Fruit fly (Drosophila melanogaster): ENCODE measurements around the gene CG45064.
A peak's percentile ranks its signal among the peaks of the same experiment; 100 is the strongest.

Gene CG45064

DNA sequence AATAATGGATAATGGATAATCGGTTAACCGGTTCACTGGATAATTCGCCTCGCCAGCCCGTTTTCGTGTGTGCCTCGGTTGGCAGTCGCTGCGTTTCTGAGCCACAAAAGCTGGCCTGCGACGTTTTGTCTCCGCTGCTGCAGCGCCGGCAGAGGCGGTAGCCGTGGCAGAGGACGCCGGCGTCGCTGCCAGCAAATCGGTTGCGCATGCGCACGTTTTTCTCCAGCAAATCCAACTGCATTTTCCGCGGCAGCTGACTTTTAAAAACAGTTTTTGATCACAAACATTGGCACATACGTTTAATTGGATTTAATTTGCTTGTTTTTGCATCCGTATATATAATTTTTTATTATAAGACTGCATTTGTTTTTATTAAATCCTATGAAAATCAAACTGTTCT lies 14.4 kb upstream of the CG45064 start, which contains the start of gene CG9514:
Gene CG9514, minus strand, starts transcription at position 101 of the 400 bp plus-strand sequence.
- TF ChIP-seq noc (tag; optimal IDR thresholded peaks at IDR 0.05), result no peak

DNA sequence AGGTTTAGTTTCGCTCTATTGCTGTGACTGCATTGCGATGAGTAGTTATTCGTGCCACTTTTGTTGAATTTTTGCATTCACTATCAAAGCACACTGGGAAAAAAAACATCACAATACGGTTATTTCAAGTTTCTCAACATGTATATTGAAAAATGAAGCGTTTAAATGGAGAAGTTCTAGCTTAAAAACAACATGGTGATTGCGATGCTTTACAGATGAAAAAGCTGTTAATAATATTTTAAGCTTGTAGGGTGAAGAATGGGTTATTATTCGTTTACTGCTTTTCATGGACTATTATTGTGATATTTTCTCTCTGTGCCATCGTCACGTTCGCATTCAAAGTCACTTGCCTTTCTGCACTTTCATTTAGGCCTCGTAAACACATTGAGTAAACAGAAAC lies 13.9 kb upstream of the CG45064 start:
- no peak for TF ChIP-seq noc (tag; optimal IDR thresholded peaks at IDR 0.05)

- no peak for TF ChIP-seq noc (tag; optimal IDR thresholded peaks at IDR 0.05)
Observed at dm6 chrX:14893872-14894271, 11.5 kb upstream of the CG45064 start.

DNA sequence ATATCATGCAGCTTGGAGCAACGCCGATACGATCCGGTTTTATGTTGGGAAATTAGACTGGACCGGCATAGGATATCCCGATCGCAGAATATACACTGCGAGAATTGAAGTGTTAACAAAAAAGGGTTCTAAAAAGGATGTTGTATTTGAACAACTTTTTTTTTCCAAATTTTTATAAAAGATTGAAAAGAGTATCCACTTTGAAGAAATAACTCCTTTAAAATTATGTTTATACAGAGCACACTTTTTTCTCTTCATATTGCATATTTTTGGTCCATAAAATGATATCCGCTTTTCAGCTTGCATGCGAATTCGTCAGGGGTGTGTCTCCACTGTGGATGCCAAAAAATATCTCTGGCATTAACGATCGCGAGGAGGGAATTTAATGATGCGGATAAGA lies 9.9 kb upstream of the CG45064 start:
- no peak for TF ChIP-seq noc (tag; optimal IDR thresholded peaks at IDR 0.05)

dm6 chrX:14885554-14885953 lies 3.2 kb upstream of the CG45064 start:
- TF ChIP-seq noc (tag; optimal IDR thresholded peaks at IDR 0.05), result no peak

- TF ChIP-seq noc (tag; optimal IDR thresholded peaks at IDR 0.05), result no peak
Observed at dm6 chrX:14883993-14884392, 1.6 kb upstream of the CG45064 start.

dm6 chrX:14878917-14879316 lies 3.5 kb downstream of the CG45064 start:
- TF ChIP-seq noc (tag; optimal IDR thresholded peaks at IDR 0.05), result no peak

DNA sequence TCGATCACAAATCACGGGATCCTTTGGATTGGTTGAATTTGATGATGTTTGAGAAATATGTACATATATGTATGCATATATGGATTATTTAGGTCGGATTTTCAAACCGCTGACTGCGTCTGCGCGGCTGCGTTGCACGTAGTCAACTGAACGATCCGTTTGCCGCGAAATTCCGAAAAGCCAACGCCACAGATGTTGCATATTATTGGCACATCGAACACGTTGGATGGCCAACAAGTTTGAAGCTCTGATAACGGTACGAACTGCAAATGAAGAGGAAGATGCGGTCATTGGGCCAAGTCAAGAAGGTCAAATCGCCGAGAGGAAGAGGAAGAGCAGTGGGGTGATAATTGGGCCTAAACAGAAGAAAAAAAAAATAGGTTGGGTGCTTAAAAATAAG lies 11.4 kb downstream of the CG45064 start, which contains the start of gene CG9518:
Gene CG9518, minus strand, starts transcription at position 154 of the 400 bp plus-strand sequence.
- no peak for TF ChIP-seq noc (tag; optimal IDR thresholded peaks at IDR 0.05)

DNA sequence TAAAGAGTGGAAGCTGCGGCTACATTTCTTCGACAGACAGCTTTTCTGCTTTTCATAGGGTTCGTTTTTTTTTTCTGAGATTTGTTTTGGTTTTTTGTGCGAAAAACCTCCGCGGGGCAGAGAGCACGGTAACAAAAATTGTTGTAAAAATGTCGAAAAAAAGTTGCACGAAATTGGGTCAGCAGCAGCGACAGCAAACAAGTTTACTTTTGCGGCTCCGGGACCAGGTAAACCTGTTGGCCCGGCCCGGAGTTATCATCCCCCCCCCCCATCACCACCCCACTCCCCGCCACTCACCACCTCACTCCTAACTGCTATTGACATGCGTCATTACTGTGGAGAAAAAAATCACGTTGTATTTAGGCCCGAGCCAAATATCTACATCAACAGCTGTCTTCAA lies 14.0 kb downstream of the CG45064 start:
- TF ChIP-seq noc (tag; optimal IDR thresholded peaks at IDR 0.05), result no peak

DNA sequence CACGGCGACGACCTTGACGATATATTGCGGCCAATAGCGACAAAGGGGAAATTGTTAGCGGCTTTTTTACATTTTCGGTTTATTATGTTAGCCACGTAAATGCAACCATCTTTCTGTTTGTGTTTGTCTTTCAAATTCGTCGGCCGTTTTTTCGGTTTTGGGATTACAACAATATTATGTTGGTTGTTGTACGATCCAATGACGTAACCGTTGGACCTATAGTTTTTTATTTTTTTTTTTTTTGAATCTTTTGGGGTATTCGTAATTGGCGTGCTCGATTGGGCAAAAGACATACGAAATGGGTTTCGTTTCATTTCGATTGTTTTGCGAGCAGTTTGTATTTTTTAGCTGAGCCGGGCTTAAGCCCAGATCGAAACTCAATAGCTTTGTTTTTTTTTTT lies 15.5 kb downstream of the CG45064 start:
- TF ChIP-seq noc (tag; optimal IDR thresholded peaks at IDR 0.05), result no peak

DNA sequence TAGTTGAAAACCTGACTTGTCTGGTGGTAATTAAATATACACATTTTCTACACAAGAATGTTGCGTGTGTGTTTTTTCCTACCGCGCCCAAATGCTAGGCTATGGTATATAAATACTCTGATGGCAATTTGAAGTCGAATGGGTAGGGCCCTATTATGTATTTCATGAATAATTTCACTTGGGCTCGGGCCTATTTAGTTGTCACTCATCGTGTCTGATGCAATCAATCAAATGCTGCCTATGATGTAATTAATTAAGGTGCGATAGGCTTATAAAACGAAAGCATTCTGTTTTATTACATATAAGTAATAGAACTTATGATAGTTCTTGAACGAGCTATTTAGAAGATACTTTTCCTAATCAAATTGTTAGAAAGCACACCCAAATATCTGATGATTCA lies 19.9 kb downstream of the CG45064 start:
- TF ChIP-seq noc (tag; optimal IDR thresholded peaks at IDR 0.05), result no peak

DNA sequence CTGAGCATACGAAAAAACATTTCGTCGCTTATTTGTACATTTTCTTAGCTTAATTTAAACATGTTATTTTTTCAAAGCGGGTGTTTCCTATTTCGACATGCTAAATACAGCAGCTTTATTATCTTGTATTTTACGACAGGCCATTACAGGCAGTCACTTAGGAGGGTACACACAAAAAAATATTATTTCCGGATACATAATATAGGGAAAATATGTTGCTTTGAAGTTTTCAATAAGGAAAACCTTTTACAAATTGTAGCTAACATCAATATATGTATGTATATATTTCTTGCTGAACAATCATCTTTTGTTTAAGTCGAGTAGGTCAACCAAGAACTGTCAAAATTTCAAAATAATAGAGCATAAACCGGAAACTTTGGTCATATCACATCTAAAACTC lies 23.4 kb downstream of the CG45064 start, which contains the start of gene CG46399:
Gene CG46399, plus strand, starts transcription at position 301 of the 400 bp plus-strand sequence.
- no peak for TF ChIP-seq noc (tag; optimal IDR thresholded peaks at IDR 0.05)

DNA sequence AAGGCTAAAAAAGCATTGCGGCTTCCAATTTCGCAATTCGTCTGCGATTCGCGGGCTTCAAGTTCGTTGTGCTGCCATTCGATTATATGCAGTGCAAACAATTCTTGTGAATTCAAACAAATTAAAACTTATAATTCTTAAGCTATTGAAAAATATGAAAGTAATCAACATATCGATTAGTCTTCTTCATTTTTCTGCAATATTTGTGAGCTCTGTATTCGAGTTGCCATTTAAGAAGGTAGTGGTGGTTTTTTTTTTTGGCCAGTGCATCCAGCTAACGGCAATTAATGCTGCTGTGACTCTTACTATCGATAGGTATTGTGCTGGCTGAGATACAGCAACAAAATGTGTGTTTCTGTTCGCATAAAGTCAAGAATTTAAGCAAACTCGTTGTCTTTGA lies 24.5 kb downstream of the CG45064 start:
- no peak for TF ChIP-seq noc (tag; optimal IDR thresholded peaks at IDR 0.05)

- no peak for TF ChIP-seq noc (tag; optimal IDR thresholded peaks at IDR 0.05)
Observed at dm6 chrX:14856261-14856660, 26.1 kb downstream of the CG45064 start, which contains the start of gene CG9519. Gene CG9519 (minus strand): TSS chrX:14856361.

dm6 chrX:14853153-14853672 lies 29.2 kb downstream of the CG45064 start, which contains the start of gene CG9521:
Gene CG9521 (minus strand): TSS chrX:14853269.
- TF ChIP-seq noc (tag; optimal IDR thresholded peaks at IDR 0.05), result no peak

DNA sequence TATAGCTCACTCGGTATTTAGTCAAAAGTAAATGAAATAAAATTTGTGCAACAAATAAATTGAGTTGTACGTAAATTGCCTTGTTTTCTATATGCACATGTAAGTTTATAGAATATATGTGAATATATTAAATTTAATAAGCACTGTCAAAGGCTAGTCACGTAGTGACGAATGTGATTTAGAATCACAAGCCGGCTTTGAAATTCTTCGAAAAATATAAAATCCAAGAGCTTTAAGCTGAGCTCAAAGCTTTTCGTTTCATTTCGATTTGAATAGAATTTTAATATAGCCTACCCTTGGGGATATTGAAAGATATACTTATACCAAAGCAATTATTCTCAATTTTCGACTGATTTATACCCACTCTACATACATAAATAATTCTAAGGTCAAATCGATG lies 32.3 kb downstream of the CG45064 start:
- TF ChIP-seq noc (tag; optimal IDR thresholded peaks at IDR 0.05), result no peak

DNA sequence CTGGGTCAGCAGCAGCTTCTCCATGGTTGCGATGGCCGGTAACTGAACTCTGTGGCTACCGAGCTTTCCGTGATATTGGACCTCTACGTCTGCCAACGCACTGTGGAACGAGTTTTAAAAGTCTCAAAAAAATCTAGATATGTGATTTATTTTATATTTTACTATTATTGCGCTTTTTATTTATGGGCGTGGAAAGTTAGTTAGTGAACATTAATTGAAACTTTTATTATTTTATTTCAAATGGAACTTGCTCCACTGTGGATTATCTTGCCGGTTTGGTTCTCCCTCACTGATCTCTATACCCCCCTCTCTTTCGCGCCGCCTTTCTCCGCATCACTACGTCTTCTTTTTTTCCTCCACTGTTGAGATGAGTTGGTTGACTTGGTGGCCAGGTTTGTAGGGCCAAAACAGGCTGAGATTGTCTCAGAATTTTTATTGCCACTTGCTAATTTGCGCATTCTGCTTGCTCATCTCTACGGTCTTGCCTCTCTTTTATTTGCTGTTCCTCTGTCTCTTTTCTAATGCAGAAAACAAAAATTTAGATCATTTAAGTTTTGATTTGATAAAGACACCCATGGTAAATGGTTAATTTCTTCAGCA lies 33.5 kb downstream of the CG45064 start, which contains the start of gene CG9522:
Gene CG9522, minus strand, starts transcription at position 54 of the 600 bp plus-strand sequence.
- TF ChIP-seq noc (tag; optimal IDR thresholded peaks at IDR 0.05), result peak; percentile 78

Data from whole organism, larva.